Fruit fly (Drosophila melanogaster) whole organism, prepupa: ENCODE data around the gene Syx18.

Experiments used
- Blimp-1 ChIP-seq: fragments of 200-800 bp; sonication (Bioruptor generic); optimal IDR thresholded peaks from 3 replicates; lab custom pipeline; 2017; ENCODE audit warnings: missing biosample characterization, missing genetic modification characterization, mild to moderate bottlenecking, moderate library complexity, missing genetic modification reagents
- CG10631 ChIP-seq: fragments of 200-800 bp; sonication (Bioruptor generic); optimal IDR thresholded peaks from 2 replicates; lab custom pipeline; 2016; ENCODE audit warnings: missing biosample characterization, missing genetic modification characterization
- CG10669 ChIP-seq: fragments of 200-800 bp; sonication (Bioruptor generic); optimal IDR thresholded peaks from 3 replicates; lab custom pipeline; 2018; ENCODE audit warnings: missing biosample characterization, mild to moderate bottlenecking, missing genetic modification characterization, moderate library complexity
- CG11294 ChIP-seq: fragments of 200-800 bp; sonication (Bioruptor generic); IDR thresholded peaks from 2 replicates; pipeline ENCODE4 v1.3.6; 2022; ENCODE audit warnings: missing biosample characterization, missing genetic modification characterization
- CG11762 ChIP-seq: fragments of 200-800 bp; sonication (Bioruptor generic); optimal IDR thresholded peaks from 3 replicates; lab custom pipeline; 2016; ENCODE audit warnings: missing biosample characterization, missing genetic modification characterization; ENCODE audit not compliant: insufficient read depth
- CG11902 ChIP-seq: fragments of 200-800 bp; sonication (Bioruptor generic); optimal IDR thresholded peaks from 3 replicates; lab custom pipeline; 2016; ENCODE audit warnings: missing biosample characterization, missing genetic modification characterization
- CG15336 ChIP-seq: fragments of 200-800 bp; sonication (Bioruptor generic); IDR thresholded peaks from 2 replicates; pipeline ENCODE4 v1.3.6; 2022; ENCODE audit warnings: missing biosample characterization, missing genetic modification characterization
- CG1621 ChIP-seq: fragments of 200-800 bp; sonication (Bioruptor generic); optimal IDR thresholded peaks from 3 replicates; lab custom pipeline; 2018; ENCODE audit warnings: missing biosample characterization, mild to moderate bottlenecking, missing genetic modification characterization
- CG3032 ChIP-seq: fragments of 200-800 bp; optimal IDR thresholded peaks from 2 replicates; lab custom pipeline; 2019; ENCODE audit warnings: missing biosample characterization, mild to moderate bottlenecking, missing genetic modification characterization, moderate library complexity
- CG31627 ChIP-seq: fragments of 200-800 bp; sonication (Bioruptor generic); optimal IDR thresholded peaks from 3 replicates; lab custom pipeline; 2016; ENCODE audit warnings: missing biosample characterization, missing genetic modification characterization
- CG3919 ChIP-seq: fragments of 200-800 bp; sonication (Bioruptor generic); optimal IDR thresholded peaks from 3 replicates; lab custom pipeline; 2016; ENCODE audit warnings: missing biosample characterization, missing genetic modification characterization
- CG4318 ChIP-seq: fragments of 200-800 bp; sonication (Bioruptor generic); optimal IDR thresholded peaks from 3 replicates; lab custom pipeline; 2017; ENCODE audit warnings: missing biosample characterization, mild to moderate bottlenecking, missing genetic modification characterization
- CG6163 ChIP-seq: fragments of 200-800 bp; sonication (Bioruptor generic); IDR thresholded peaks from 3 replicates; pipeline ENCODE4 v1.3.6; 2022; ENCODE audit warnings: missing biosample characterization, missing genetic modification characterization
- CG6276 ChIP-seq: fragments of 200-800 bp; sonication (Bioruptor generic); optimal IDR thresholded peaks from 2 replicates; lab custom pipeline; 2017; ENCODE audit warnings: missing biosample characterization, mild to moderate bottlenecking, missing genetic modification characterization
- CG6792 ChIP-seq: fragments of 200-800 bp; sonication (Bioruptor generic); optimal IDR thresholded peaks from 3 replicates; lab custom pipeline; 2016; ENCODE audit warnings: missing biosample characterization, missing genetic modification characterization
- CG6808 ChIP-seq: fragments of 200-800 bp; sonication (Bioruptor generic); optimal IDR thresholded peaks from 3 replicates; lab custom pipeline; 2017; ENCODE audit warnings: missing biosample characterization, missing genetic modification characterization, mild to moderate bottlenecking, moderate library complexity, missing genetic modification reagents
- CG6854 ChIP-seq: fragments of 200-800 bp; sonication (Bioruptor generic); optimal IDR thresholded peaks from 2 replicates; lab custom pipeline; 2017; ENCODE audit warnings: missing biosample characterization, mild to moderate bottlenecking, missing genetic modification characterization
- CG8119 ChIP-seq: fragments of 200-800 bp; sonication (Bioruptor generic); IDR thresholded peaks from 3 replicates; pipeline ENCODE4 v1.3.6; 2022; ENCODE audit warnings: missing biosample characterization, missing genetic modification characterization
- CG8632 ChIP-seq: fragments of 200-800 bp; sonication (Bioruptor generic); optimal IDR thresholded peaks from 3 replicates; lab custom pipeline; 2016; ENCODE audit warnings: missing biosample characterization, missing genetic modification characterization
- CG9139 ChIP-seq: fragments of 200-800 bp; sonication (Bioruptor generic); optimal IDR thresholded peaks from 3 replicates; lab custom pipeline; 2017; ENCODE audit warnings: missing biosample characterization, mild to moderate bottlenecking, missing genetic modification characterization
- Eip75B ChIP-seq: fragments of 200-800 bp; sonication (Bioruptor generic); optimal IDR thresholded peaks from 3 replicates; lab custom pipeline; 2016; ENCODE audit warnings: missing biosample characterization, missing genetic modification characterization
- Eip78C ChIP-seq: fragments of 200-800 bp; sonication (Bioruptor generic); peaks from one replicate; lab custom pipeline; 2016; ENCODE audit warnings: missing biosample characterization, missing genetic modification characterization
- Ets96B ChIP-seq: fragments of 200-800 bp; optimal IDR thresholded peaks from 2 replicates; lab custom pipeline; 2019; ENCODE audit warnings: missing biosample characterization, mild to moderate bottlenecking, missing genetic modification characterization, moderate library complexity
- Hr39 ChIP-seq: fragments of 200-800 bp; sonication (Bioruptor generic); optimal IDR thresholded peaks from 2 replicates; lab custom pipeline; 2016; ENCODE audit warnings: missing biosample characterization, missing genetic modification characterization
- Lpt ChIP-seq: fragments of 200-800 bp; sonication (Bioruptor generic); optimal IDR thresholded peaks from 3 replicates; lab custom pipeline; 2016; ENCODE audit warnings: missing biosample characterization, missing genetic modification characterization
- Met ChIP-seq: fragments of 200-800 bp; sonication (Bioruptor generic); optimal IDR thresholded peaks from 3 replicates; lab custom pipeline; 2016; ENCODE audit warnings: missing biosample characterization, missing genetic modification characterization
- OdsH ChIP-seq: fragments of 200-800 bp; sonication (Bioruptor generic); optimal IDR thresholded peaks from 3 replicates; lab custom pipeline; 2016; ENCODE audit warnings: missing biosample characterization, missing genetic modification characterization
- Smox ChIP-seq: fragments of 200-800 bp; sonication (Bioruptor generic); optimal IDR thresholded peaks from 3 replicates; lab custom pipeline; 2016; ENCODE audit warnings: missing biosample characterization, missing genetic modification characterization
- Sox102F ChIP-seq: fragments of 200-800 bp; sonication (Bioruptor generic); optimal IDR thresholded peaks from 2 replicates; lab custom pipeline; 2016; ENCODE audit warnings: missing biosample characterization, mild to moderate bottlenecking, missing genetic modification characterization
- Sox14 ChIP-seq: fragments of 200-800 bp; sonication (Bioruptor generic); optimal IDR thresholded peaks from 3 replicates; lab custom pipeline; 2016; ENCODE audit warnings: missing biosample characterization, missing genetic modification characterization
- Sox15 ChIP-seq: fragments of 200-800 bp; sonication (Bioruptor generic); optimal IDR thresholded peaks from 3 replicates; lab custom pipeline; 2016; ENCODE audit warnings: missing biosample characterization, missing genetic modification characterization
- achi ChIP-seq: fragments of 200-800 bp; sonication (Bioruptor generic); optimal IDR thresholded peaks from 3 replicates; lab custom pipeline; 2016; ENCODE audit warnings: missing biosample characterization, missing genetic modification characterization
- acj6 ChIP-seq: fragments of 200-800 bp; sonication (Bioruptor generic); optimal IDR thresholded peaks from 3 replicates; lab custom pipeline; 2016; ENCODE audit warnings: missing biosample characterization, missing genetic modification characterization
- cyc ChIP-seq: fragments of 200-800 bp; sonication (Bioruptor generic); optimal IDR thresholded peaks from 3 replicates; lab custom pipeline; 2016; ENCODE audit warnings: missing biosample characterization, missing genetic modification characterization
- dac ChIP-seq: fragments of 200-800 bp; sonication (Bioruptor generic); optimal IDR thresholded peaks from 2 replicates; lab custom pipeline; 2017; ENCODE audit warnings: missing biosample characterization, mild to moderate bottlenecking, missing genetic modification characterization
- dsx ChIP-seq: fragments of 200-800 bp; optimal IDR thresholded peaks from 3 replicates; lab custom pipeline; 2019; ENCODE audit warnings: missing biosample characterization, mild to moderate bottlenecking, missing genetic modification characterization, moderate library complexity; ENCODE audit not compliant: poor library complexity, severe bottlenecking
- eg ChIP-seq: fragments of 200-800 bp; sonication (Bioruptor generic); IDR thresholded peaks from 3 replicates; pipeline ENCODE4 v1.3.6; 2022; ENCODE audit warnings: missing biosample characterization, missing genetic modification characterization
- esn ChIP-seq: fragments of 200-800 bp; sonication (Bioruptor generic); optimal IDR thresholded peaks from 2 replicates; lab custom pipeline; 2016; ENCODE audit warnings: missing biosample characterization, mild to moderate bottlenecking, missing genetic modification characterization, moderate library complexity
- fkh ChIP-seq: fragments of 200-800 bp; sonication (Bioruptor generic); optimal IDR thresholded peaks from 3 replicates; lab custom pipeline; 2017; ENCODE audit warnings: missing biosample characterization, mild to moderate bottlenecking, missing genetic modification characterization, moderate library complexity
- pdm3 ChIP-seq: fragments of 200-800 bp; sonication (Bioruptor generic); optimal IDR thresholded peaks from 3 replicates; lab custom pipeline; 2016; ENCODE audit warnings: missing biosample characterization, missing genetic modification characterization
- salr ChIP-seq, 2 experiments: fragments of 200-800 bp; sonication (Bioruptor generic); optimal IDR thresholded peaks; 3 replicates each; lab custom pipeline; 2016 to 2018; ENCODE audit warnings: missing biosample characterization in 2 of 2, missing genetic modification characterization in 2 of 2, mild to moderate bottlenecking in 1 of 2
- spab ChIP-seq: fragments of 200-800 bp; sonication (Bioruptor generic); optimal IDR thresholded peaks from 2 replicates; lab custom pipeline; 2017; ENCODE audit warnings: missing biosample characterization, mild to moderate bottlenecking, missing genetic modification characterization, missing genetic modification reagents
- ss ChIP-seq, 2 experiments: fragments of 200-800 bp; sonication (Bioruptor generic); optimal IDR thresholded peaks; 2 replicates in 1 of 2; 3 replicates in 1 of 2; lab custom pipeline; 2017 to 2018; ENCODE audit warnings: mild to moderate bottlenecking in 2 of 2, missing biosample characterization in 2 of 2, missing genetic modification characterization in 2 of 2, moderate library complexity in 1 of 2
- svp ChIP-seq: fragments of 200-800 bp; sonication (Bioruptor generic); peaks from one replicate; lab custom pipeline; 2016; ENCODE audit warnings: missing biosample characterization, missing genetic modification characterization
- topi ChIP-seq: fragments of 200-800 bp; sonication (Bioruptor generic); optimal IDR thresholded peaks from 3 replicates; lab custom pipeline; 2016; ENCODE audit warnings: missing biosample characterization, missing genetic modification characterization

Syx18 gene

DNA sequence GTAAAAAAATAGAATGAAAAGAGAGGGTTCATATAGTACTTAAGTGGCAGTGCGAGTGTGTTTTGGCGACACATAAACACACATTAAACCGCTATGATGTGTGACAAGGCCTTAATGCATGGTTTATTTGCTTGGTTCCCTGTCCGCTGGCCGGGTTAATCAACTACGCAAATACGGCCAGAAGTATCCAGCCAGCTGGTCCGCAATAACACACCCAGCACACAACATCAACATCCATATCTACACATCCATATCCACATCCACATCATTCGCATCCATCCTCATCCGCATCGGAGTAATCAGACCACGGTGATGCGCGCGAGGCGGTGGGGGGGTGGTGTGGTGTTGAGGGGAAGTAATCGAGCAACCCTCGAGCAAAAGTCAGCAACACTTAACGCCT lies 18.5 kb downstream of the Syx18 start (continued):
- TF ChIP-seq CG4318 (GFP tag; lab: Kevin White, UChicago) (no peak), pdm3 (GFP tag; lab: Kevin White, UChicago) (no peak), salr (GFP tag; optimal IDR thresholded peaks at IDR 0.05; lab: Kevin White, UChicago) (peak in 1 of 2 experiments; percentile 32), CG6854 (GFP tag; lab: Kevin White, UChicago) (peak; percentile 13), Sox14 (no peak), CG6792 (GFP tag; lab: Kevin White, UChicago) (no peak), Lpt (GFP tag; lab: Kevin White, UChicago) (no peak), CG10669 (no peak), Smox (GFP tag; lab: Kevin White, UChicago) (no peak), CG8119 (no peak), acj6 (GFP tag; lab: Kevin White, UChicago) (no peak)

DNA sequence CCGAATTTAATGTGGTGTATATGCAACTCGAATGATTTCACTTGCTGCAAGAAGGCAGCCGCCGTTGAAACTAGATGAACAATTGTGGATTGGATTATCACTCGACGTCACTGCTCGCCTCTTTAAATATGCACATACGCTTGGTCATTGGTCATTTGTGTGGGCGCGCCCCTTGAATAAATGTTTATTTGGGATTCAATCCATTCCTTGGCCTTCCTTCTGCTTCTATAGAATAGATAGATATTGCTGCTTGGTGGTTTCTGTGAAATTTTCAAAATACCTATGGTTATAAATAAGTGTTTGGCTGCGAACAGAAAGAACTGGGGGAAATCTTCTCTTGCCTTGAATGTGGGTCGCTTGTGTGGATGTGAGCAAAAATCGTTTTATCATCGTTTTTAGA lies 21.2 kb downstream of the Syx18 start:
- no peak for TF ChIP-seq Ets96B (tag; lab: Kevin White, UChicago)
- TF ChIP-seq fkh (GFP tag; lab: Kevin White, UChicago), result peak; percentile 49
- TF ChIP-seq CG6276 (GFP tag; lab: Kevin White, UChicago), result no peak
- TF ChIP-seq CG11902 (GFP tag; lab: Kevin White, UChicago), result no peak

DNA sequence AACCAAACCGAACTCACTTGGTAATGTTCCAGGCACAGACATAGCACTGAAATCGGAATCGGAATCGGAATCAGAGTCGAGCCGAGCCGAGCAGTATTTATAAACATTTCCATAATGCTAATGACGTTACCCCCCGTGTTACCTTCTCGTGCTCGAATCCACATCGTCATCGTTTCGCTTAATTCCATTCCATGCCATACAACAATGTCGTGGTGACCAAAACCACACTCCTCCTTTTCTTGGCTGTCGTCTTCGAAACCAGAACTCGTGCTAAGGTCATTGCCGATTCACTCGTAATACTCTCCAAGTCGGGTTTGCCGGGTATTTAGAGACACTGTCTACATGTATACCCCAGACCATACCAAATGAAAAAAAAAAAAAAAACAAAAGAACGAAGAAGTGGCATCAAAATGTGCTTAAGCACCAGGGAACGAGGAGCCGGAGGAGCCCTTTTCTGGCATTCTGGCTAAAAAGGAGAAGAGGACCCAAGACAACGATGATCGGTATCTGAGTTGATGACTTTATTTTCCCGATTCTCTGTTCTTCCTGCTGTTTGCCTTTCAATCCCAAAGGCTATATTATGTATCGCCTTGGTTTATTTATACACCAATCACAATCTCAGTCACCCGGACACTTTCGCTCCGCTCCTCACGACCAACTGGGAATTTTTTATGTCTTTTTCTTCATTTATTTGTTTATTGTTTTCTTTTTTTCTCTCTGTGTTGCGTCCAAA lies 21.8 kb downstream of the Syx18 start:
- peak in 1 of 2 experiments; percentile 8 for TF ChIP-seq salr (GFP tag; optimal IDR thresholded peaks at IDR 0.05; lab: Kevin White, UChicago)
- TF ChIP-seq Eip75B (GFP tag; lab: Kevin White, UChicago), result peak; percentile 50
- TF ChIP-seq CG9139 (GFP tag; lab: Kevin White, UChicago), result peak; percentile 36
- no peak for TF ChIP-seq cyc (GFP tag; lab: Kevin White, UChicago)
- peak; percentile 24 for TF ChIP-seq achi (GFP tag; lab: Kevin White, UChicago)
- peak; percentile 17 for TF ChIP-seq CG31627 (GFP tag; lab: Kevin White, UChicago)
- TF ChIP-seq CG3032 (tag; lab: Kevin White, UChicago), result peak; percentile 21
- peak; percentile 28 for TF ChIP-seq OdsH (GFP tag; lab: Kevin White, UChicago)
- peak; percentile 60 for TF ChIP-seq Sox14
- peak; percentile 79; the same call in 2 of the 3 replicates for TF ChIP-seq CG6163
- TF ChIP-seq CG10669, result no peak
- TF ChIP-seq esn (GFP tag; lab: Kevin White, UChicago), result peak; percentile 28
- peak; percentile 39 for TF ChIP-seq CG8632 (GFP tag; lab: Kevin White, UChicago)
- TF ChIP-seq eg (GFP tag; lab: Robert Waterston, UW), result peak; percentile 31; the same call in 1 of the 3 replicates
- TF ChIP-seq spab (GFP tag; lab: Kevin White, UChicago), result peak; percentile 53
- peak; percentile 99 for TF ChIP-seq dsx (GFP tag; lab: Kevin White, UChicago)
- TF ChIP-seq ss (GFP tag; optimal IDR thresholded peaks at IDR 0.05; lab: Kevin White, UChicago), result peak; percentile 78 to 86
- TF ChIP-seq svp (GFP tag; lab: Kevin White, UChicago), result peak; percentile 83
- TF ChIP-seq Blimp-1, result peak; percentile 87
- TF ChIP-seq topi (GFP tag; lab: Kevin White, UChicago), result peak; percentile 25
- peak; percentile 81 for TF ChIP-seq Eip78C (GFP tag; lab: Kevin White, UChicago)
- TF ChIP-seq CG11762, result no peak
- TF ChIP-seq Ets96B (tag; lab: Kevin White, UChicago), result peak; percentile 47
- TF ChIP-seq Sox102F (GFP tag; lab: Kevin White, UChicago), result peak; percentile 78
- TF ChIP-seq pdm3 (GFP tag; lab: Kevin White, UChicago), result peak; percentile 30
- peak; percentile 53 for TF ChIP-seq CG6854 (GFP tag; lab: Kevin White, UChicago)
- TF ChIP-seq dac, result no peak
- TF ChIP-seq CG8119, result no peak
- TF ChIP-seq CG6808, result peak; percentile 41
- TF ChIP-seq CG11294 (GFP tag; lab: Robert Waterston, UW), result no peak
- no peak for TF ChIP-seq CG15336
- peak; percentile 27 for TF ChIP-seq CG3919
- peak; percentile 10 for TF ChIP-seq CG10631
- TF ChIP-seq Met, result peak; percentile 15
- TF ChIP-seq Sox15 (GFP tag; lab: Kevin White, UChicago), result no peak
- peak; percentile 11 for TF ChIP-seq CG1621 (tag; lab: Kevin White, UChicago)
- peak; percentile 20 for TF ChIP-seq Hr39 (GFP tag; lab: Kevin White, UChicago)
